Worm (Caenorhabditis elegans): ENCODE results near the gene Y42H9AR.4.

Y42H9AR.4 gene

DNA sequence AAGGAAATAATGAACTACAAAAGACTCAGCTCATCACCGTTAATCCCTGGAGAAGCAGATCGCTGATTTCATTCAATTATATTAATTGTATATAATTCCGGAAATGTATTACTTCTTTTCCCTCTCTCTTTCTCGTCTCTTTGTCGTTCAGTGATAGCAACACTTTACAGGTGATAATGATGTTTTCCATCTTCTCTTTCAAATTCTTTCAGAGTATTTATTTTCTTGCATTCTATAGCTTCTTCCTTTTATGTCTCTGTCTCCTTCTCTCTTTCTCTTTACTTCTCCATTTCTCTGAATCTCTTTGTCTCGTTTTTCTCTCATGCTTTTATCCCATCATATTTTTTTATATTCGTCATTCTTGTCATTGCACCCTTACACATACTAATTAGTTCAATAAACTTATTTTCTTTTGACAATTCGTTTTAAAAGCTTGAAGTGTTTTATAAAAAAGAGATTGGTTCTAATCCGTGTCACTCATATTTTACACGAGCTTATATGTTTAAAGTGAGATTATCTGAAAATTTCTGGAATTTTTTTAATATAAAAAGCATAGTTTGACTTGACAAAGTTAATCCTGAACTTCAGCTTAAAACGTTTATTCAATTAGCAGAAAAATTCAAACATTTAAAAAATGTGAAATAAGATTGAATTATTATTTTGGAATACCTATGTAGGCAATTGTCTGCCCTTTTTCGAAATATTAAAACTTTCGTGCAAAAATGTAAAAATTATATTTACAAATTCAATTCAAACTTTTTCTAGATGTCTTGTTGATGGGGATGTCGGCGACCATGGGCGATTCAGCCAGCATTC is 30.9 kb upstream of the Y42H9AR.4 start, which contains the start of gene pmk-2 (continued):
- peak; percentile 9 for TF ChIP-seq nhr-11 (tag; optimal IDR thresholded peaks at IDR 0.05)

DNA sequence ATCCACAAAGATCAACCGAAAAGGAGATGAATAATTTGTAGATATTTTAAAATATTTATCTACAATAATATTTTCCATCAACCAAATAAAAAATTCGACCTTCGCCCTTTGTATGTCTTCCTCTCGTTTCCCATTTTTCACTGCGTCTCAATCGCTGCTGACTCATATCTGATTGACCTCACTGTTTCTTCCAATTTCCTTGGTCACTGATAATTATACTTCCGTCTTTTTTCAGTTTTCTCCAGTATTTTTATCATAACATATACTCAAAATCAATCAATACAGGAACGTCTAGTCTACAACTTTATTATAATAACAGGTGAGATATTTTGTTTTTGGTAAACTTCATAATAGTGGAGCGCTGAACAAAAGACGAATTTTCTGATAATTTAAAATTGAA is 27.0 kb upstream of the Y42H9AR.4 start, which contains the start of gene pmk-3:
Gene pmk-3 (plus strand): TSS at position 236 of the 400 bp plus-strand sequence.
- no peak for TF ChIP-seq Y75B8A.6 (GFP tag; IDR thresholded peaks at IDR 0.05)
- no peak for TF ChIP-seq aha-1 (tag)
- TF ChIP-seq cey-2 (tag; optimal IDR thresholded peaks at IDR 0.05; ENCODE audit: borderline replicate concordance, insufficient read depth) = no peak
- TF ChIP-seq php-3 (GFP tag; IDR thresholded peaks at IDR 0.05) = no peak
- TF ChIP-seq nhr-41 (GFP tag; IDR thresholded peaks at IDR 0.05) = no peak
- TF ChIP-seq nhr-102 (tag; optimal IDR thresholded peaks at IDR 0.05) = no peak
- TF ChIP-seq lim-7 (GFP tag; IDR thresholded peaks at IDR 0.05) = no peak
- no peak for TF ChIP-seq F44E2.7 (GFP tag; IDR thresholded peaks at IDR 0.05)
- TF ChIP-seq dmd-6 (GFP tag; IDR thresholded peaks at IDR 0.05) = no peak
- no peak for TF ChIP-seq arid-1 (GFP tag; conservative IDR thresholded peaks at IDR 0.05)
- no peak for TF ChIP-seq vab-7 (GFP tag; IDR thresholded peaks at IDR 0.05)
- no peak for TF ChIP-seq lin-15B (tag; optimal IDR thresholded peaks at IDR 0.05)
- no peak for TF ChIP-seq zfp-3 (GFP tag; conservative IDR thresholded peaks at IDR 0.05)
- no peak for TF ChIP-seq madf-9 (GFP tag; conservative IDR thresholded peaks at IDR 0.05)
- TF ChIP-seq pqm-1 (tag; optimal IDR thresholded peaks at IDR 0.05) = peak; percentile 36
- no peak for TF ChIP-seq T26A8.4 (GFP tag; IDR thresholded peaks at IDR 0.05)
- peak; percentile 55 for TF ChIP-seq dve-1 (tag; optimal IDR thresholded peaks at IDR 0.05; ENCODE audit: insufficient read depth)
- TF ChIP-seq ceh-28 (tag; optimal IDR thresholded peaks at IDR 0.05) = no peak
- TF ChIP-seq nhr-28 (tag; optimal IDR thresholded peaks at IDR 0.05) = peak; percentile 61
- no peak for TF ChIP-seq zfp-2 (tag; optimal IDR thresholded peaks at IDR 0.05)
- TF ChIP-seq zip-2 (tag; optimal IDR thresholded peaks at IDR 0.05) = no peak
- no peak for TF ChIP-seq F26F4.8 (GFP tag; conservative IDR thresholded peaks at IDR 0.05)
- TF ChIP-seq fkh-10 (GFP tag; optimal IDR thresholded peaks at IDR 0.05) = no peak
- TF ChIP-seq nhr-10 (tag; optimal IDR thresholded peaks at IDR 0.05) = no peak
- no peak for TF ChIP-seq hif-1 (tag; optimal IDR thresholded peaks at IDR 0.05)
- no peak for TF ChIP-seq snpc-1.2 (GFP tag; IDR thresholded peaks at IDR 0.05)
- no peak for TF ChIP-seq ctbp-1 (GFP tag; IDR thresholded peaks at IDR 0.05)
- no peak for TF ChIP-seq jun-1 (tag; optimal IDR thresholded peaks at IDR 0.05)
- TF ChIP-seq lin-29 (GFP tag; IDR thresholded peaks at IDR 0.05) = no peak
- TF ChIP-seq tra-1 (GFP tag; IDR thresholded peaks at IDR 0.05) = no peak
- no peak for TF ChIP-seq ces-1 (GFP tag; optimal IDR thresholded peaks at IDR 0.05)
- TF ChIP-seq F49E8.2 (tag; optimal IDR thresholded peaks at IDR 0.05; ENCODE audit: borderline replicate concordance) = no peak
- TF ChIP-seq spr-3 (GFP tag; optimal IDR thresholded peaks at IDR 0.05) = no peak
- no peak for TF ChIP-seq mxl-2 (GFP tag; conservative IDR thresholded peaks at IDR 0.05)
- no peak for TF ChIP-seq hlh-30 (tag; optimal IDR thresholded peaks at IDR 0.05; ENCODE audit: insufficient read depth)
- TF ChIP-seq R02D3.7 (tag; optimal IDR thresholded peaks at IDR 0.05) = no peak
- TF ChIP-seq aly-2 (tag; optimal IDR thresholded peaks at IDR 0.05) = no peak
- TF ChIP-seq Y105C5A.15 (GFP tag; IDR thresholded peaks at IDR 0.05) = no peak
- TF ChIP-seq daf-16 (GFP tag; optimal IDR thresholded peaks at IDR 0.05) = peak in 1 of 2 experiments; percentile 17
- peak; percentile 7 for TF ChIP-seq daf-16 (tag; optimal IDR thresholded peaks at IDR 0.05)
- peak; percentile 19 for TF ChIP-seq mep-1 (tag; optimal IDR thresholded peaks at IDR 0.05)
- no peak for TF ChIP-seq sdz-12 (GFP tag; optimal IDR thresholded peaks at IDR 0.05)
- TF ChIP-seq nhr-111 (GFP tag; optimal IDR thresholded peaks at IDR 0.05) = no peak
- no peak for TF ChIP-seq lsy-2 (tag; optimal IDR thresholded peaks at IDR 0.05)
- TF ChIP-seq mes-2 (tag; optimal IDR thresholded peaks at IDR 0.05; ENCODE audit: poor library complexity, severe bottlenecking) = peak; percentile 15
- peak; percentile 18 for TF ChIP-seq hlh-11 (tag; optimal IDR thresholded peaks at IDR 0.05)
- no peak for TF ChIP-seq lin-13 (GFP tag; optimal IDR thresholded peaks at IDR 0.05)

Data from whole organism, L4 larva.